In the genomic region with DNA sequence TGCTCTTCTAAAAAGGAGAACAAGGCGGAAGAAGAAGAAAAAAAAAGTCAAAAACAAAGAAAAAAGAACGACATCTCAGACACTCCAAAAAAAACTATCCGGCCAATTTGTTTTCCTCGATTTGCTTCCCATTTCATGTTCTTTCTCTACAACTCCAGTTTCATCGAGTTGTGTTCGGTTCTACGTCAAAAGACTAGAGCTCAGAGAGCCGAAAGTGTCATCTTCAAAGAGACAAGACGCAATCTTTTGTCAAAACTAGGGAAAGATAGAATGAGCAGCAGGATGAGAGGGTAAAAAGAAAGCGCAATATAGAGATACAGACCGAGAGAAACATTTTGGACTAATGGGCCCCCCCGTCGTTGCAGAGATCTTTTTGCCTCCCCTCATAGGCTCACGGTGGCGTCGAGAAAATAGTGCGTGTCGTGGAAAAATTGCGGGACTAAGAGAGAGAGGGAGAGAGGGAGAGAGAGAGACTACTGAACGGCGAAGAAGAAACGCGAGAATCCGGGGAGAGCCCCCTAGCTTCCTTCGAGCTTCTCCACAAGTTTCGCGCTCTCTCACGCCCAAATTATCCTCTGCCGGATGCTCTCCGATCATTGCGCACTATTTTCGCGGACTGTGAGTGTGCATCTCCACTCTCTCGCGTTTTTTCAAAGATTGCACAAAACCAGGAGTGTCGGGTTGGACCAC, we compare ENCODE assay signal across 2 worm cellular contexts.
A peak's percentile ranks its signal among the peaks of the same experiment; 100 is the strongest.
TF ChIP-seq lines count a peak whose summit lies in the region.

No protein-coding gene starts in this region.

TF ChIP-seq in whole organism, L1 larva, 84 proteins besides CTCF, POLR2A, EP300 and RAD21 (continued from another document and continues in another):
- TF ChIP-seq ceh-90 (tag; optimal IDR thresholded peaks at IDR 0.05; lab: Kevin White, UChicago) (no peak), hlh-17 (GFP tag; optimal IDR thresholded peaks at IDR 0.05; lab: Kevin White, UChicago; ENCODE audit: borderline replicate concordance) (no peak), ceh-8 (GFP tag; optimal IDR thresholded peaks at IDR 0.05; lab: Kevin White, UChicago) (peak; percentile 82), ets-5 (GFP tag; IDR thresholded peaks at IDR 0.05; lab: Robert Waterston, UW) (no peak), egl-13 (tag; optimal IDR thresholded peaks at IDR 0.05; lab: Kevin White, UChicago) (peak; percentile 80), nhr-90 (tag; optimal IDR thresholded peaks at IDR 0.05; lab: Kevin White, UChicago; ENCODE audit: poor library complexity) (no peak), fkh-8 (tag; optimal IDR thresholded peaks at IDR 0.05; lab: Kevin White, UChicago) (peak; percentile 73), dsc-1 (tag; optimal IDR thresholded peaks at IDR 0.05; lab: Kevin White, UChicago) (peak; percentile 84), sptf-1 (tag; optimal IDR thresholded peaks at IDR 0.05; lab: Kevin White, UChicago) (no peak), grh-1 (GFP tag; IDR thresholded peaks at IDR 0.05; lab: Robert Waterston, UW) (no peak), ztf-11 (tag; optimal IDR thresholded peaks at IDR 0.05; lab: Kevin White, UChicago) (no peak), unc-62 (GFP tag; optimal IDR thresholded peaks at IDR 0.05; lab: Kevin White, UChicago) (no peak), zip-4 (GFP tag; optimal IDR thresholded peaks at IDR 0.05; lab: Kevin White, UChicago) (peak; percentile 4), pqm-1 (tag; optimal IDR thresholded peaks at IDR 0.05; lab: Kevin White, UChicago) (no peak), elt-3 (tag; optimal IDR thresholded peaks at IDR 0.05; lab: Kevin White, UChicago) (no peak), nhr-19 (GFP tag; conservative IDR thresholded peaks at IDR 0.05; lab: Robert Waterston, UW) (peak; percentile 67), lin-13 (GFP tag; optimal IDR thresholded peaks at IDR 0.05; lab: Kevin White, UChicago) (peak; percentile 37), isw-1 (GFP tag; IDR thresholded peaks at IDR 0.05; lab: Robert Waterston, UW) (peak; percentile 44), egl-27 (tag; optimal IDR thresholded peaks at IDR 0.05; lab: Kevin White, UChicago) (peak in 1 of 2 experiments; percentile 34), elt-2 (tag; optimal IDR thresholded peaks at IDR 0.05; lab: Kevin White, UChicago) (no peak), vab-15 (tag; optimal IDR thresholded peaks at IDR 0.05; lab: Kevin White, UChicago) (no peak), lin-15B (tag; optimal IDR thresholded peaks at IDR 0.05; lab: Kevin White, UChicago) (no peak), ama-1 (optimal IDR thresholded peaks at IDR 0.05; lab: Kevin White, UChicago) (no peak), xbp-1 (tag; optimal IDR thresholded peaks at IDR 0.05; lab: Kevin White, UChicago) (peak; percentile 53), blmp-1 (tag; optimal IDR thresholded peaks at IDR 0.05; lab: Kevin White, UChicago) (no peak), mef-2 (tag; optimal IDR thresholded peaks at IDR 0.05; lab: Kevin White, UChicago) (no peak), nhr-12 (tag; optimal IDR thresholded peaks at IDR 0.05; lab: Kevin White, UChicago) (no peak), lir-3 (tag; optimal IDR thresholded peaks at IDR 0.05; lab: Kevin White, UChicago; ENCODE audit: poor library complexity) (peak; percentile 2), C04F5.9 (tag; optimal IDR thresholded peaks at IDR 0.05; lab: Kevin White, UChicago) (no peak), F16B12.6 (tag; optimal IDR thresholded peaks at IDR 0.05; lab: Kevin White, UChicago) (no peak), mab-9 (GFP tag; IDR thresholded peaks at IDR 0.05; lab: Robert Waterston, UW) (no peak), lin-14 (GFP tag; optimal IDR thresholded peaks at IDR 0.05; lab: Kevin White, UChicago) (peak; percentile 97), efl-3 (GFP tag; optimal IDR thresholded peaks at IDR 0.05; lab: Kevin White, UChicago) (no peak), zag-1 (tag; optimal IDR thresholded peaks at IDR 0.05; lab: Kevin White, UChicago) (no peak), fkh-4 (tag; optimal IDR thresholded peaks at IDR 0.05; lab: Kevin White, UChicago; ENCODE audit: borderline replicate concordance) (no peak), sup-37 (GFP tag; optimal IDR thresholded peaks at IDR 0.05; lab: Kevin White, UChicago) (peak; percentile 26), nhr-237 (tag; optimal IDR thresholded peaks at IDR 0.05; lab: Kevin White, UChicago) (no peak), nhr-77 (tag; optimal IDR thresholded peaks at IDR 0.05; lab: Kevin White, UChicago) (peak; percentile 60), fos-1 (tag; optimal IDR thresholded peaks at IDR 0.05; lab: Kevin White, UChicago) (peak; percentile 1), nhr-71 (tag; optimal IDR thresholded peaks at IDR 0.05; lab: Kevin White, UChicago) (peak; percentile 90), ceh-63 (GFP tag; optimal IDR thresholded peaks at IDR 0.05; lab: Kevin White, UChicago) (peak; percentile 50), efl-1 (optimal IDR thresholded peaks at IDR 0.05; lab: Kevin White, UChicago) (peak; percentile 22 to 48), efl-1 (GFP tag; optimal IDR thresholded peaks at IDR 0.05 in 1 of 2; lab: Kevin White, UChicago) (peak in 1 of 2 experiments; percentile 83), ceh-88 (GFP tag; IDR thresholded peaks at IDR 0.05; lab: Robert Waterston, UW) (peak; percentile 34; the same call in 1 of the 2 replicates), swsn-7 (tag; optimal IDR thresholded peaks at IDR 0.05; lab: Kevin White, UChicago) (peak; percentile 72), mep-1 (tag; optimal IDR thresholded peaks at IDR 0.05; lab: Kevin White, UChicago) (peak; percentile 15), unc-30 (tag; optimal IDR thresholded peaks at IDR 0.05; lab: Kevin White, UChicago) (no peak), unc-86 (tag; optimal IDR thresholded peaks at IDR 0.05; lab: Kevin White, UChicago) (peak; percentile 88), lsy-2 (tag; optimal IDR thresholded peaks at IDR 0.05; lab: Kevin White, UChicago) (peak; percentile 57 to 64), aly-2 (tag; optimal IDR thresholded peaks at IDR 0.05; lab: Kevin White, UChicago) (no peak), lin-39 (tag; optimal IDR thresholded peaks at IDR 0.05; lab: Kevin White, UChicago) (no peak), skn-1 (tag; optimal IDR thresholded peaks at IDR 0.05; lab: Kevin White, UChicago) (peak; percentile 27), fkh-10 (GFP tag; optimal IDR thresholded peaks at IDR 0.05; lab: Kevin White, UChicago) (peak; percentile 79), nhr-84 (tag; optimal IDR thresholded peaks at IDR 0.05; lab: Kevin White, UChicago) (no peak), unc-130 (tag; optimal IDR thresholded peaks at IDR 0.05; lab: Kevin White, UChicago) (peak; percentile 44), C16A3.4 (tag; optimal IDR thresholded peaks at IDR 0.05; lab: Kevin White, UChicago) (peak; percentile 11), tlp-1 (tag; optimal IDR thresholded peaks at IDR 0.05; lab: Kevin White, UChicago) (no peak), ceh-82 (tag; optimal IDR thresholded peaks at IDR 0.05; lab: Kevin White, UChicago) (peak; percentile 56 to 62 (median 58)), C34B4.2 (tag; optimal IDR thresholded peaks at IDR 0.05; lab: Kevin White, UChicago) (no peak), pax-3 (tag; optimal IDR thresholded peaks at IDR 0.05; lab: Kevin White, UChicago) (peak; percentile 50), alr-1 (tag; optimal IDR thresholded peaks at IDR 0.05; lab: Kevin White, UChicago; ENCODE audit: borderline replicate concordance) (no peak), hlh-4 (tag; optimal IDR thresholded peaks at IDR 0.05; lab: Kevin White, UChicago) (no peak)

TF ChIP-seq in whole organism, young adult, 124 proteins besides CTCF, POLR2A, EP300 and RAD21 (continued from another document):
- no peak for TF ChIP-seq T26A5.8 (tag; optimal IDR thresholded peaks at IDR 0.05; lab: Kevin White, UChicago)
- no peak for TF ChIP-seq rcor-1 (GFP tag; IDR thresholded peaks at IDR 0.05; lab: Robert Waterston, UW)
- no peak for TF ChIP-seq F22D6.2 (tag; optimal IDR thresholded peaks at IDR 0.05; lab: Kevin White, UChicago)
- TF ChIP-seq F10E7.11 (tag; optimal IDR thresholded peaks at IDR 0.05; lab: Kevin White, UChicago), result no peak
- no peak for TF ChIP-seq snpc-1.3 (tag; optimal IDR thresholded peaks at IDR 0.05; lab: Kevin White, UChicago; ENCODE audit: insufficient read depth)
- peak; percentile 70; the same call in 1 of the 2 replicates for TF ChIP-seq K11D2.4 (GFP tag; IDR thresholded peaks at IDR 0.05; lab: Robert Waterston, UW)
- TF ChIP-seq F52B5.7 (tag; optimal IDR thresholded peaks at IDR 0.05; lab: Kevin White, UChicago), result peak; percentile 40
- no peak for TF ChIP-seq B0336.3 (GFP tag; IDR thresholded peaks at IDR 0.05; lab: Robert Waterston, UW)
- no peak for TF ChIP-seq madf-3 (GFP tag; IDR thresholded peaks at IDR 0.05; lab: Robert Waterston, UW)
- no peak for TF ChIP-seq gei-17 (GFP tag; optimal IDR thresholded peaks at IDR 0.05; lab: Kevin White, UChicago)
- TF ChIP-seq lin-35 (GFP tag; optimal IDR thresholded peaks at IDR 0.05; lab: Kevin White, UChicago), result peak in 1 of 3 experiments; percentile 43
- TF ChIP-seq nhr-120 (GFP tag; IDR thresholded peaks at IDR 0.05; lab: Robert Waterston, UW), result no peak
- no peak for TF ChIP-seq sptf-2 (GFP tag; optimal IDR thresholded peaks at IDR 0.05; lab: Kevin White, UChicago)
- TF ChIP-seq B0019.2 (GFP tag; conservative IDR thresholded peaks at IDR 0.05; lab: Robert Waterston, UW), result no peak
- no peak for TF ChIP-seq dpl-1 (GFP tag; optimal IDR thresholded peaks at IDR 0.05; lab: Kevin White, UChicago)
- no peak for TF ChIP-seq sdz-38 (tag; optimal IDR thresholded peaks at IDR 0.05; lab: Kevin White, UChicago)
- TF ChIP-seq athp-1 (tag; optimal IDR thresholded peaks at IDR 0.05; lab: Kevin White, UChicago), result no peak
- no peak for TF ChIP-seq F49E8.2 (tag; optimal IDR thresholded peaks at IDR 0.05; lab: Kevin White, UChicago; ENCODE audit: insufficient read depth)
- TF ChIP-seq somi-1 (GFP tag; optimal IDR thresholded peaks at IDR 0.05; lab: Kevin White, UChicago), result peak; percentile 19
- TF ChIP-seq bed-1 (GFP tag; IDR thresholded peaks at IDR 0.05; lab: Robert Waterston, UW), result no peak
- no peak for TF ChIP-seq pha-4 (tag; optimal IDR thresholded peaks at IDR 0.05; lab: Kevin White, UChicago)
- peak; percentile 23 for TF ChIP-seq attf-5 (GFP tag; optimal IDR thresholded peaks at IDR 0.05; lab: Kevin White, UChicago)
TF ChIP-seq in whole organism, young adult: peak in this region for 18.
